Fruit fly (Drosophila melanogaster) whole organism, adult: ENCODE results near the gene CG17732.

ENCODE experiments used
- CG11617 ChIP-seq: fragments of 200-800 bp; sonication (Bioruptor generic); optimal IDR thresholded peaks from 2 replicates; lab custom pipeline; 2017; ENCODE audit warnings: mild to moderate bottlenecking, missing biosample characterization, missing genetic modification reagents, missing genetic modification characterization
- CG12768 ChIP-seq: fragments of 200-800 bp; sonication (Bioruptor generic); optimal IDR thresholded peaks from 2 replicates; lab custom pipeline; 2017; ENCODE audit warnings: missing biosample characterization, missing genetic modification characterization, mild to moderate bottlenecking, moderate library complexity, missing genetic modification reagents
- CG14711 ChIP-seq: fragments of 200-800 bp; sonication (Bioruptor generic); optimal IDR thresholded peaks from 2 replicates; lab custom pipeline; 2018; ENCODE audit warnings: missing biosample characterization, mild to moderate bottlenecking, missing genetic modification characterization, moderate library complexity
- CG1620 ChIP-seq: fragments of 200-800 bp; sonication (Bioruptor generic); optimal IDR thresholded peaks from 2 replicates; lab custom pipeline; 2016; ENCODE audit warnings: missing biosample characterization, missing genetic modification characterization
- CG33017 ChIP-seq: fragments of 200-800 bp; sonication (Bioruptor generic); optimal IDR thresholded peaks from 2 replicates; lab custom pipeline; 2018; ENCODE audit warnings: missing biosample characterization, mild to moderate bottlenecking, missing genetic modification characterization, moderate library complexity
- CG5204 ChIP-seq: fragments of 200-800 bp; sonication (Bioruptor generic); optimal IDR thresholded peaks from 2 replicates; lab custom pipeline; 2016; ENCODE audit warnings: missing biosample characterization, missing genetic modification characterization
- CG7045 ChIP-seq: fragments of 200-800 bp; sonication (Bioruptor generic); optimal IDR thresholded peaks from 2 replicates; lab custom pipeline; 2017; ENCODE audit warnings: missing biosample characterization, mild to moderate bottlenecking, missing genetic modification characterization
- CG7101 ChIP-seq: fragments of 200-800 bp; sonication (Bioruptor generic); optimal IDR thresholded peaks from 2 replicates; lab custom pipeline; 2018; ENCODE audit warnings: missing biosample characterization, mild to moderate bottlenecking, missing genetic modification characterization, moderate library complexity
- Clk ChIP-seq: fragments of 200-800 bp; sonication (Bioruptor generic); optimal IDR thresholded peaks from 2 replicates; lab custom pipeline; 2017; ENCODE audit warnings: missing biosample characterization, missing genetic modification characterization
- Crg-1 ChIP-seq: fragments of 200-800 bp; sonication (Bioruptor generic); optimal IDR thresholded peaks from 2 replicates; lab custom pipeline; 2016; ENCODE audit warnings: missing biosample characterization, missing genetic modification characterization
- Hr96 ChIP-seq: fragments of 200-800 bp; sonication (Bioruptor generic); optimal IDR thresholded peaks from 2 replicates; lab custom pipeline; 2016; ENCODE audit warnings: missing biosample characterization, missing genetic modification characterization
- Mnt ChIP-seq: fragments of 200-800 bp; sonication (Bioruptor generic); optimal IDR thresholded peaks from 2 replicates; lab custom pipeline; 2016; ENCODE audit warnings: missing biosample characterization, mild to moderate bottlenecking, missing genetic modification characterization
- bab1 ChIP-seq: fragments of 200-800 bp; sonication (Bioruptor generic); optimal IDR thresholded peaks from 3 replicates; lab custom pipeline; 2019; ENCODE audit warnings: missing biosample characterization, mild to moderate bottlenecking, missing genetic modification characterization, moderate library complexity
- cic ChIP-seq: fragments of 200-800 bp; sonication (Bioruptor generic); optimal IDR thresholded peaks from 2 replicates; lab custom pipeline; 2017; ENCODE audit warnings: missing biosample characterization, mild to moderate bottlenecking, missing genetic modification characterization, moderate library complexity
- cnc ChIP-seq, 2 experiments: fragments of >200 bp; optimal IDR thresholded peaks; 2 replicates each; lab custom pipeline; 2017
- kay ChIP-seq: fragments of 200-800 bp; sonication (Bioruptor generic); peaks from one replicate; lab custom pipeline; 2016; ENCODE audit warnings: missing biosample characterization, missing genetic modification characterization, borderline replicate concordance
- ovo ChIP-seq: fragments of 200-800 bp; sonication (Bioruptor generic); optimal IDR thresholded peaks from 2 replicates; lab custom pipeline; 2016; ENCODE audit warnings: missing biosample characterization, missing genetic modification characterization
- pad ChIP-seq: fragments of 200-800 bp; sonication (Bioruptor generic); optimal IDR thresholded peaks from 3 replicates; lab custom pipeline; 2017; ENCODE audit warnings: missing biosample characterization, missing genetic modification characterization, mild to moderate bottlenecking, moderate library complexity, missing genetic modification reagents
- tj ChIP-seq: fragments of 200-800 bp; sonication (Bioruptor generic); optimal IDR thresholded peaks from 3 replicates; lab custom pipeline; 2017; ENCODE audit warnings: missing biosample characterization, mild to moderate bottlenecking, missing genetic modification characterization, moderate library complexity
- toe ChIP-seq: fragments of 200-800 bp; sonication (Bioruptor generic); optimal IDR thresholded peaks from 2 replicates; lab custom pipeline; 2016; ENCODE audit warnings: missing biosample characterization, missing genetic modification characterization

CG17732 gene

dm6 chr3L:19968725-19969598 is 12.5 kb upstream of the CG17732 start:
- TF ChIP-seq CG1620 (no peak), kay (no peak), bab1 (GFP tag; lab: Kevin White, UChicago) (no peak), CG7045 (GFP tag; lab: Kevin White, UChicago) (no peak), CG14711 (tag; lab: Kevin White, UChicago) (no peak), toe (GFP tag; lab: Kevin White, UChicago) (no peak), Clk (no peak)

DNA sequence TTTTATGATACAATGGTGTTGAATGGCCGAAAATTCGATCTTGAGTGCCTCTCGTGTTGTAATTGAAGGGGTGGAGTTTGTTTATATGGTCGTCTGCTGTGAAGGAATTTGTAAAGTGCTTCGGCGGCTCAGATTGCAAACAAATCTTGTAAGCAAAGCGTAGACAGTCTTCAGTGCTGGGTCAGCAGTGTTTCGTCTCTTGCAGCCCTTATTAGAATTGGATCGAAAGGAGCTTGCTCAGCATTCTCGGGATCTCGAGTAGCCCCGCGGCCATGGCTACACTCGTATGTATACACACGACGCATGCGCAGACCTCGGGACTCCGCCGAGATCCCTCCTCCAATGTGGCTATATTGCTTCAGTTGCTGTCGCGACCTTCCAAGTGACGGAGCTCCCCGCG is 3.4 kb upstream of the CG17732 start:
- TF ChIP-seq toe (GFP tag; lab: Kevin White, UChicago), result no peak
- peak; percentile 95 for TF ChIP-seq tj (GFP tag; lab: Kevin White, UChicago)

dm6 chr3L:19979592-19979991 is 1.9 kb upstream of the CG17732 start, which contains the start of gene CG14182:
Gene CG14182, minus strand, starts transcription at chr3L:19979812.
- TF ChIP-seq bab1 (GFP tag; lab: Kevin White, UChicago) (peak; percentile 24), CG14711 (tag; lab: Kevin White, UChicago) (no peak), CG7045 (GFP tag; lab: Kevin White, UChicago) (no peak), pad (GFP tag; lab: Kevin White, UChicago) (no peak)

DNA sequence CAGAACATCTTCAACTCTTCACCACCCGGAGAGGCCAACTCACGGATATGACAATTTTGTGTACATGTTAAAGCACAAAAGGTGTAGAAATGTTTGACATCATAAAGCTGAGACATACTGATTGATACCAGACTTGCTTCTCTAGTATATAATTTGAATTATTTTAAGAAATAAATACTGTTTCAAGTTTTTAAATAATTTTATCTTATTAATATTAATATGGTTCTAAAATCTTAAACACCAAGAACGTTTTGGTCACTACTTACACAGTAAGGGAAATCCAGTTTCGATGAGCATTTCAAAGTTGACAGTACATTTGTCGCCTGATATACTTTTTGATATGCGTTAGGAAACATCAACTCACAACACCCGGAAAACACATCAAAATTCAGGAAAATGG is 4.3 kb downstream of the CG17732 start, which contains the start of the genes hale and schuy:
Gene hale (minus strand): TSS at position 101 of the 400 bp plus-strand sequence.
Gene schuy (plus strand): TSS at position 326 of the 400 bp plus-strand sequence.
- TF ChIP-seq kay (peak; percentile 6), CG5204 (GFP tag; lab: Kevin White, UChicago) (no peak)

dm6 chr3L:19988891-19989290 is 7.4 kb downstream of the CG17732 start, which contains the start of gene Csas:
Gene Csas, minus strand, starts transcription at chr3L:19988991.
- TF ChIP-seq Crg-1 (GFP tag; lab: Kevin White, UChicago) (no peak), cic (GFP tag; lab: Kevin White, UChicago) (no peak), CG5204 (GFP tag; lab: Kevin White, UChicago) (no peak), Clk (no peak), CG1620 (no peak), kay (peak; percentile 0), cnc (optimal IDR thresholded peaks at IDR 0.05; lab: Kevin White, UChicago) (no peak), tj (GFP tag; lab: Kevin White, UChicago) (no peak), CG7045 (GFP tag; lab: Kevin White, UChicago) (no peak), ovo (no peak), CG14711 (tag; lab: Kevin White, UChicago) (no peak), CG12768 (GFP tag; lab: Kevin White, UChicago) (no peak), pad (GFP tag; lab: Kevin White, UChicago) (no peak), Mnt (GFP tag; lab: Kevin White, UChicago) (no peak), CG33017 (tag; lab: Kevin White, UChicago) (no peak), CG7101 (tag; lab: Kevin White, UChicago) (peak; percentile 24), bab1 (GFP tag; lab: Kevin White, UChicago) (peak; percentile 26), Hr96 (GFP tag; lab: Kevin White, UChicago) (no peak), toe (GFP tag; lab: Kevin White, UChicago) (no peak), CG11617 (GFP tag; lab: Kevin White, UChicago) (no peak)

DNA sequence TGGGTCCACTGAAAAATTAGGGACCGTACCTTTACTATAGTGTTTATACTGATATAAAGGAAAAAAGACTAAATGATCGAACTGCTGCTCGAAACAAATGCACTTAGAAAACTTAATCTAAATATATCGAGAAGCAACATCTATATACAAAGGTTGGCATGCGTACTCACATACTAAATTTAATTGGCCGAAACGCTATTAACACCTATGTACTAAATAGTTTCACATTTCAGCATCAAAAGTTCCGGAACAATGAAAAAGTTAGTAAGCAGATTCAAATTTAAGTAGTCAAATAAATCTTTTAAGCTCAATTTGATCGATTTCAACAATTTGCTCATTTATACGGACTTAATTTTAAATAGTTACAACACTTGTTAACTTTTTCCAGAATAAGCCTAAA is 9.6 kb downstream of the CG17732 start, which contains the start of gene fln:
Gene fln (minus strand): TSS at position 101 of the 400 bp plus-strand sequence.
- TF ChIP-seq CG14711 (tag; lab: Kevin White, UChicago) (no peak), CG11617 (GFP tag; lab: Kevin White, UChicago) (no peak), Clk (no peak), tj (GFP tag; lab: Kevin White, UChicago) (no peak), CG5204 (GFP tag; lab: Kevin White, UChicago) (no peak), CG7101 (tag; lab: Kevin White, UChicago) (no peak), CG12768 (GFP tag; lab: Kevin White, UChicago) (no peak), CG33017 (tag; lab: Kevin White, UChicago) (no peak), cic (GFP tag; lab: Kevin White, UChicago) (no peak), toe (GFP tag; lab: Kevin White, UChicago) (no peak), CG7045 (GFP tag; lab: Kevin White, UChicago) (no peak), cnc (optimal IDR thresholded peaks at IDR 0.05; lab: Kevin White, UChicago) (no peak)

- peak; percentile 41 for TF ChIP-seq kay
- TF ChIP-seq cic (GFP tag; lab: Kevin White, UChicago), result no peak
- peak; percentile 43 for TF ChIP-seq Mnt (GFP tag; lab: Kevin White, UChicago)
- TF ChIP-seq toe (GFP tag; lab: Kevin White, UChicago), result peak; percentile 33
Observed at dm6 chr3L:19991714-19992231, 10.3 kb downstream of the CG17732 start, which contains the start of the genes CG7646 and Nca. Gene CG7646, plus strand, starts transcription at chr3L:19991887. Gene Nca, plus strand, starts transcription at chr3L:19991887.
